Worm (Caenorhabditis elegans): ENCODE measurements around the gene ser-7.
A peak's percentile ranks its signal among the peaks of the same experiment; 100 is the strongest.

The ser-7 gene

DNA sequence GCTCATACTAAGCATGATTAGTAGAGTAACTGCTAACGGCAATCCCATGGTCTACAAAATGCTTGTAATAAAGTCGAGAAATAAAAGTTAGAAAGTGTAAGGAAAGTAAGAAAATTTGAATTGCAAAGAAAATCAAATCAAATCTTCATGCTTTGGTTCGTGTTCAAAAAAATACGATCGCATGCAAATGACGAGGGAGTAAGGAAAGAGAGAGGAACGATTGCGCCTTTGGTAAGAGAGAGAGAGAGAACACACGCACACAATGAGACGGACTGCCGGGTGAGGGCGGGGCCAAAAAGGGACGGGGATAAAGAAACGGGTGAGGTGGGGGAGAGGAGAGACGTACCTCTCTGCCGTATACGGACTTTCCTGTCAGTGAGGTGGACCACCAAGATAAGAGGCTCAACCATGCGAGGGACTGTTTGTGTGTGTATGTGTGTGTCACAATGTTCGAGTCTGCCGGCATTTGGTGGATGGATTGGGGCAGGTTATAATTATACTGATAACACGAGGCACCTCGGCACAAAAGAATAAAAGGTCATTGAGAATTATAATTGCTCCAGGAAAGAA lies 32.5 kb downstream of the ser-7 start, which contains the start of gene igcm-3:
TSS of gene igcm-3 (minus strand) at position 51 of the 570 bp plus-strand sequence.
- peak; percentile 45; the same call in 1 of the 2 replicates for TF ChIP-seq zfh-2 (GFP tag; conservative IDR thresholded peaks at IDR 0.05)
- TF ChIP-seq pbrm-1 (GFP tag; IDR thresholded peaks at IDR 0.05): no peak

DNA sequence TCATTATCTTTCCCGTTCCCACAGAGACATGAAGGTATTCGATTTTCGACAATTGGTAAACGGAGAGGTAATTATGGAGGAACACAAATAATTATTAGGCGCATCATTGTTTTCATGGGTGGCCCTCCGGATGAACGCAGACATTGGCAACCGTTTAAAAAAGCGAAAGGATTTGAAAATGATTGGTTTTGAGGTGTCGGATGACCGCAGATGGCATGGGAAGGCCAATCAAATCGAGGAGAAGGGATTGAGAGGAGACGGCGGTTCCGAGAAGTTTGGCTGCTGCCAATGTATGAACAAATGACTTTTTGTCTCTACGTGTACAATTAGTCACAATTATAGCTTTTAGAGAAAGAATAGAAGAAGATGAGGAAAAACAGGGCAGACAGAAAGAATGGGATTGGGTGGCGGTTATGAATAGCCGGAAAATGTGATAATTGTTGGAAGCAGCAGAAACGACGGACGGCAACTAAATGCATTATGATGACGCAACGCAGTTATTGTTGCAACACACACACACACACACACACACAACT lies 34.2 kb downstream of the ser-7 start:
- peak; percentile 13; the same call in 1 of the 2 replicates for TF ChIP-seq hsf-1 (GFP tag; IDR thresholded peaks at IDR 0.05)
- no peak for TF ChIP-seq xnd-1 (tag; optimal IDR thresholded peaks at IDR 0.05)
- TF ChIP-seq zfh-2 (GFP tag; conservative IDR thresholded peaks at IDR 0.05): 0 out of 2 replicates have a peak, but pooled peaks have one; percentile 12

ce11 chrX:2709183-2709582 lies 35.8 kb downstream of the ser-7 start:
- TF ChIP-seq nfya-1 (tag; optimal IDR thresholded peaks at IDR 0.05; ENCODE audit: borderline replicate concordance, insufficient read depth) (no peak), rec-8 (tag; optimal IDR thresholded peaks at IDR 0.05) (no peak), F55B11.4 (tag; optimal IDR thresholded peaks at IDR 0.05; ENCODE audit: borderline replicate concordance, insufficient read depth) (no peak), D2030.7 (GFP tag; IDR thresholded peaks at IDR 0.05) (no peak), ZK185.1 (tag; optimal IDR thresholded peaks at IDR 0.05; ENCODE audit: poor library complexity, severe bottlenecking) (no peak), mxl-1 (tag; optimal IDR thresholded peaks at IDR 0.05) (no peak), snpc-3.4 (tag; optimal IDR thresholded peaks at IDR 0.05) (no peak), hrde-1 (tag; optimal IDR thresholded peaks at IDR 0.05; ENCODE audit: borderline replicate concordance) (no peak), C06A6.2 (GFP tag; conservative IDR thresholded peaks at IDR 0.05) (no peak), Y95B8A.8 (GFP tag; IDR thresholded peaks at IDR 0.05) (no peak), Y56A3A.18 (GFP tag; IDR thresholded peaks at IDR 0.05) (no peak), mes-4 (tag; optimal IDR thresholded peaks at IDR 0.05) (no peak), ama-1 (optimal IDR thresholded peaks at IDR 0.05) (no peak), ama-1 (GFP tag; optimal IDR thresholded peaks at IDR 0.05) (no peak), nhr-80 (tag; optimal IDR thresholded peaks at IDR 0.05) (no peak)

- TF ChIP-seq nhr-179 (tag; optimal IDR thresholded peaks at IDR 0.05) (no peak), nhr-27 (tag; optimal IDR thresholded peaks at IDR 0.05) (no peak), sptf-2 (GFP tag; optimal IDR thresholded peaks at IDR 0.05) (no peak)
Measured at ce11 chrX:2712984-2713383, 39.6 kb downstream of the ser-7 start.

ce11 chrX:2727681-2728080 lies 54.3 kb downstream of the ser-7 start:
- TF ChIP-seq lsl-1 (GFP tag; optimal IDR thresholded peaks at IDR 0.05): no peak
- TF ChIP-seq ekl-4 (GFP tag; IDR thresholded peaks at IDR 0.05): no peak
- TF ChIP-seq snpc-1.3 (tag; optimal IDR thresholded peaks at IDR 0.05; ENCODE audit: insufficient read depth): no peak
- no peak for TF ChIP-seq egrh-3 (GFP tag; IDR thresholded peaks at IDR 0.05)
- TF ChIP-seq snpc-4 (GFP tag; optimal IDR thresholded peaks at IDR 0.05): no peak
- no peak for TF ChIP-seq snpc-4 (tag; optimal IDR thresholded peaks at IDR 0.05)
- no peak for TF ChIP-seq attf-5 (GFP tag; optimal IDR thresholded peaks at IDR 0.05)
- no peak for TF ChIP-seq ceh-79 (tag; optimal IDR thresholded peaks at IDR 0.05)
- no peak for TF ChIP-seq cebp-2 (GFP tag; IDR thresholded peaks at IDR 0.05)
- no peak for TF ChIP-seq T26A5.8 (tag; optimal IDR thresholded peaks at IDR 0.05)
- TF ChIP-seq tbx-9 (tag; optimal IDR thresholded peaks at IDR 0.05; ENCODE audit: borderline replicate concordance): no peak
- TF ChIP-seq zim-3 (tag; optimal IDR thresholded peaks at IDR 0.05): no peak
- no peak for TF ChIP-seq dpff-1 (tag; optimal IDR thresholded peaks at IDR 0.05)
- no peak for TF ChIP-seq F57C9.4 (tag; optimal IDR thresholded peaks at IDR 0.05)
- no peak for TF ChIP-seq unc-62 (GFP tag; optimal IDR thresholded peaks at IDR 0.05)
- TF ChIP-seq hmg-1.2 (GFP tag; IDR thresholded peaks at IDR 0.05): no peak
- no peak for TF ChIP-seq D2030.7 (GFP tag; IDR thresholded peaks at IDR 0.05)
- TF ChIP-seq nhr-120 (GFP tag; IDR thresholded peaks at IDR 0.05): no peak
- TF ChIP-seq lin-26 (GFP tag; IDR thresholded peaks at IDR 0.05): no peak
- TF ChIP-seq F55B11.4 (tag; optimal IDR thresholded peaks at IDR 0.05; ENCODE audit: borderline replicate concordance, insufficient read depth): no peak
